Fruit fly (Drosophila melanogaster): ENCODE results near the gene eIF2beta.
A peak's percentile ranks its signal among the peaks of the same experiment; 100 is the strongest.

eIF2beta gene

DNA sequence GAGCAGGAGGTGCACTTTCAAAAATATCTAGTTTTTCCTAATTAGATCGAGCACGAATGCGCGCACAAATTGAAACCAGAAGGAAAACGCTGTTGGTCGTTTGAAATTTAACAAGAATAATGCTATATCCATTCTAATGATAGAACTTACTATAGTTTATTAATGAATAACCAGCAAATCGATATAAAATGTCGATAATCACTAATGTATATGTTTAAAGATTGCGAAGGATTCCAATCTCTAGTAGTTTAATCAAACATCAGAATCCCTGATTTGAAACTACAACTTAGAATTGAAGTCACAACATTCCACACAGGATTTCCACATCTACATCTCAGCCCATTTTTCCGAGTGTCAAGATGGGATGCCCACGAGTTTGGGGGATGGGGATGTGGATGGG is 38.9 kb upstream of the eIF2beta start:
- TF ChIP-seq dm (GFP tag; optimal IDR thresholded peaks at IDR 0.05) (no peak), nmo (GFP tag; optimal IDR thresholded peaks at IDR 0.05) (peak; percentile 41), otp (GFP tag; IDR thresholded peaks at IDR 0.05) (no peak), C15 (GFP tag; IDR thresholded peaks at IDR 0.05) (no peak), Adf1 (GFP tag; IDR thresholded peaks at IDR 0.05) (no peak), CG32532 (GFP tag; IDR thresholded peaks at IDR 0.05) (no peak), zfh1 (GFP tag; IDR thresholded peaks at IDR 0.05) (no peak), eve (GFP tag; optimal IDR thresholded peaks at IDR 0.05) (peak in 1 of 2 experiments; percentile 50), CG6683 (GFP tag; optimal IDR thresholded peaks at IDR 0.05) (no peak), ssp (GFP tag; IDR thresholded peaks at IDR 0.05) (no peak), CG9797 (GFP tag; optimal IDR thresholded peaks at IDR 0.05) (no peak), Hand (GFP tag; optimal IDR thresholded peaks at IDR 0.05) (no peak), TFAM (GFP tag; optimal IDR thresholded peaks at IDR 0.05) (no peak), CG6765 (GFP tag; optimal IDR thresholded peaks at IDR 0.05) (no peak), slp2 (GFP tag; optimal IDR thresholded peaks at IDR 0.05) (no peak), dpn (GFP tag; optimal IDR thresholded peaks at IDR 0.05) (no peak), CG4707 (GFP tag; optimal IDR thresholded peaks at IDR 0.05) (no peak), CG2678 (tag; optimal IDR thresholded peaks at IDR 0.05) (peak; percentile 40), Hey (tag; optimal IDR thresholded peaks at IDR 0.05) (no peak), dmrt11E (tag; optimal IDR thresholded peaks at IDR 0.05) (no peak), Spps (tag; optimal IDR thresholded peaks at IDR 0.05) (no peak), tgo (GFP tag; IDR thresholded peaks at IDR 0.05) (no peak), CG13424 (tag; optimal IDR thresholded peaks at IDR 0.05) (no peak), amos (GFP tag; IDR thresholded peaks at IDR 0.05; ENCODE audit: partially characterized antibody) (no peak), CG43689 (GFP tag; IDR thresholded peaks at IDR 0.05) (no peak), CG8290 (GFP tag; optimal IDR thresholded peaks at IDR 0.05) (no peak), CG8290 (tag; optimal IDR thresholded peaks at IDR 0.05) (no peak), dmrt99B (tag; optimal IDR thresholded peaks at IDR 0.05) (peak; percentile 32), NC2α (GFP tag; optimal IDR thresholded peaks at IDR 0.05) (no peak), phol (tag; optimal IDR thresholded peaks at IDR 0.05) (peak; percentile 32), hb (GFP tag; IDR thresholded peaks at IDR 0.05; ENCODE audit: partially characterized antibody) (no peak), gfzf (GFP tag; optimal IDR thresholded peaks at IDR 0.05) (no peak), Gug (GFP tag; IDR thresholded peaks at IDR 0.05) (no peak), scrt (GFP tag; optimal IDR thresholded peaks at IDR 0.05) (no peak), Fer1 (GFP tag; optimal IDR thresholded peaks at IDR 0.05) (no peak), Dad (GFP tag; optimal IDR thresholded peaks at IDR 0.05) (no peak), ewg (GFP tag; optimal IDR thresholded peaks at IDR 0.05) (peak; percentile 7), H15 (GFP tag; IDR thresholded peaks at IDR 0.05) (no peak), CG8478 (optimal IDR thresholded peaks at IDR 0.05) (no peak), CG7745 (tag; optimal IDR thresholded peaks at IDR 0.05) (no peak), CG4404 (GFP tag; IDR thresholded peaks at IDR 0.05) (no peak), Kr (GFP tag; optimal IDR thresholded peaks at IDR 0.05) (no peak), pnt (GFP tag; optimal IDR thresholded peaks at IDR 0.05) (no peak), grau (tag; optimal IDR thresholded peaks at IDR 0.05) (peak; percentile 27), Sry-δ (GFP tag; optimal IDR thresholded peaks at IDR 0.05) (no peak), Ada2b (GFP tag; IDR thresholded peaks at IDR 0.05) (no peak), prd (optimal IDR thresholded peaks at IDR 0.05) (no peak), prd (GFP tag; IDR thresholded peaks at IDR 0.05) (no peak), odd (GFP tag; optimal IDR thresholded peaks at IDR 0.05) (no peak), Med (GFP tag) (peak; percentile 4), CG31441 (GFP tag; IDR thresholded peaks at IDR 0.05) (0 out of 2 replicates have a peak, but pooled peaks have one; percentile 24), Doc2 (GFP tag; IDR thresholded peaks at IDR 0.05) (no peak), CG17829 (tag; optimal IDR thresholded peaks at IDR 0.05) (peak; percentile 34)
